Fruit fly (Drosophila melanogaster): ENCODE data around the gene Cpr64Aa.

Cpr64Aa gene

DNA sequence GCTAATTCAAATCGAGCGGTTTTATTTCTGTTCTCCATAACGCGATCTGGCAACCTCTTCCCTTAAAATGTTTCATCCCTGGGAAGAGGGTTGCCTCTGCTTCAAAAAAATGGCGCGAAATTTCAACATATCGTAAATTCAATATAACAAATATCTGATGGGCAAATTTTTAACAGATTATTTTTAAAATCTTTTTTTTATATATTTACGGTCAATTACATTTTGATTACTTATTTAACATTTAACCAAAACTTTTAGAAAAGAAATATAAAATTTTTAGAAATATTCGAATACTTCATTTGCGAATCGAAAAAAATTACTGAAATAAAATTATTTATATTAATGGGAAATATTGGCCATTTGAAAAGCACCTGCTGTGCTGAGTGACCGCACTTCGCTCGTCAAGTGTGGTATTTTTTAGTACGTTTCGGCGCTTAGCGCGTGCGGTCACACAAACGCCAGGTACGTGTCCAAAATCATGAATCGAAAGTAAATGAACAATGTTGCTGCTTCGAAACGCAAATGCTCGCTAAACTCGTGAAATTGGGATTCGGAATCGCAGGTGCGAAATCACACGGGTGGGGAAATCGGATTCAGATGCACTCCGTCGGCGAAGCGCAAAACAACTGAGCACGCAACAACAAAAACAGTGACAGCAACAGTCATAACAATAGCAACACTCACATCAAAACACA lies 38.9 kb downstream of the Cpr64Aa start, which contains the start of gene Ero1L (continued):
- TF ChIP-seq CG12769 (tag; optimal IDR thresholded peaks at IDR 0.05) (no peak), Camta (GFP tag; optimal IDR thresholded peaks at IDR 0.05) (no peak), h (optimal IDR thresholded peaks at IDR 0.05) (no peak), CG4730 (GFP tag; IDR thresholded peaks at IDR 0.05) (no peak), CG34224 (GFP tag; IDR thresholded peaks at IDR 0.05; ENCODE audit: partially characterized antibody) (no peak), D19A (tag; optimal IDR thresholded peaks at IDR 0.05) (peak; percentile 42), NK7.1 (GFP tag; optimal IDR thresholded peaks at IDR 0.05) (no peak), CG12071 (GFP tag; optimal IDR thresholded peaks at IDR 0.05) (peak; percentile 2), CG2889 (GFP tag; IDR thresholded peaks at IDR 0.05) (no peak), CG17829 (tag; optimal IDR thresholded peaks at IDR 0.05) (peak; percentile 52), cad (GFP tag; optimal IDR thresholded peaks at IDR 0.05) (no peak), CG3407 (GFP tag; optimal IDR thresholded peaks at IDR 0.05) (no peak), CG8944 (GFP tag; optimal IDR thresholded peaks at IDR 0.05) (peak; percentile 12), Jarid2 (GFP tag; optimal IDR thresholded peaks at IDR 0.05) (no peak), CG17385 (GFP tag; optimal IDR thresholded peaks at IDR 0.05) (no peak), peb (GFP tag; IDR thresholded peaks at IDR 0.05) (no peak), CG16815 (GFP tag; optimal IDR thresholded peaks at IDR 0.05) (no peak), CG8924 (tag; optimal IDR thresholded peaks at IDR 0.05) (no peak), CG11456 (GFP tag; IDR thresholded peaks at IDR 0.05) (0 out of 3 replicates have a peak, but pooled peaks have one; percentile 59), knrl (GFP tag; IDR thresholded peaks at IDR 0.05; ENCODE audit: partially characterized antibody) (0 out of 3 replicates have a peak, but pooled peaks have one; percentile 47)

DNA sequence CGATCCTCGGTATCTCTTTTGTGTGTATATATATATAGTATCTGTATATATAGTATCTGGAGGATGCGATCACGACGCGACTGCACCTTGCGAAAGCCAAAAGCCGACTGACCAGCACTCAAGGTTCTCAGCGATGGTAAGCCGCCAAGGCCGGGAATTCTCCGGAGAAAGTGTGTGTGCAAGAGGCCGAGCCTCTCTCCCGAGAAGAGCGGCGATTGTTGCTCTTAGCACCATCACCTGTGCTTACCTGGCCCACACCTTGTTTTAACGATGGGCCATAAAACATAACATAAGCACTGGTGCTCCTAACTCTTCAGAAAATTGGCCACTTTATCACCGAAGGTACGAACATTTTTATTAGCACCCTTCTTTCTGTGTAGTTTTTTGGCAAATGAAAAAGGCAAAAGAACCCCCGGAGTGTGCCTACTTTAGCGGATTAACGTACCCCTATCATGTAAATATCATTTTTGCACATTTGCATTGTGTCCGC lies 41.6 kb downstream of the Cpr64Aa start, which contains the start of gene mas:
Gene mas (minus strand): TSS at position 112 of the 490 bp plus-strand sequence.
- no peak for TF ChIP-seq nmo (GFP tag; optimal IDR thresholded peaks at IDR 0.05)
- TF ChIP-seq cad (GFP tag; optimal IDR thresholded peaks at IDR 0.05), result peak; percentile 93
- 0 out of 3 replicates have a peak, but pooled peaks have one; percentile 35 for TF ChIP-seq ken (GFP tag; IDR thresholded peaks at IDR 0.05)
- peak; percentile 57 for TF ChIP-seq CG15479 (GFP tag; optimal IDR thresholded peaks at IDR 0.05)
- TF ChIP-seq ci (GFP tag; IDR thresholded peaks at IDR 0.05), result 0 out of 3 replicates have a peak, but pooled peaks have one; percentile 16
- TF ChIP-seq ab (GFP tag; optimal IDR thresholded peaks at IDR 0.05), result no peak
- TF ChIP-seq Med (GFP tag), result peak; percentile 43
- peak; percentile 32 for TF ChIP-seq Blimp-1 (GFP tag; optimal IDR thresholded peaks at IDR 0.05)
- TF ChIP-seq tll (GFP tag; optimal IDR thresholded peaks at IDR 0.05), result peak in 1 of 2 experiments; percentile 40
- TF ChIP-seq Trl (optimal IDR thresholded peaks at IDR 0.05), result peak in 1 of 2 experiments; percentile 41
- TF ChIP-seq Trl (GFP tag; optimal IDR thresholded peaks at IDR 0.05), result no peak

DNA sequence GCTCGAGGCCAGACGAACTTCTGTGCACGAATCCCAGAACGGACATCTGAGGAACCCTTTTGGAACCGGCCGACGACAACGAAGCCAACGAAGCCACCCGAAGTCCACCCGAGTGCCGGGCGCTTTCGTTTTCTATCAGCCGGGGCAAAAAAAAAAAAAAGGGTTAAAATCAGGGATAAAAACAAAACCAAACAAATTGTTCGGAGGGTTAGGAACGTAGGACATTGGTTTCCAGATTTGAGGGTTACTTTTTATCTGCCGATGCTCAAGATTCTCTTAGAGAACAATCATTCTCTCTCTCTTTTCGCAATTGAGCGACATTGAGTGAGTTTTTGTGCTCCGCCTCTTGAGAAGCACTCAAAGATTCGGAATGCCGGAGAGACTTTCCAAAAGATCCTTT lies 48.1 kb downstream of the Cpr64Aa start, which contains the start of gene nab:
Gene nab (minus strand): TSS at position 7 of the 400 bp plus-strand sequence.
- TF ChIP-seq CkIIα-i1 (GFP tag; IDR thresholded peaks at IDR 0.05), result no peak
- no peak for TF ChIP-seq CG3995 (GFP tag; optimal IDR thresholded peaks at IDR 0.05)
- TF ChIP-seq zen (tag; optimal IDR thresholded peaks at IDR 0.05), result no peak
- TF ChIP-seq Poxn (GFP tag; IDR thresholded peaks at IDR 0.05), result no peak
- no peak for TF ChIP-seq Bteb2 (GFP tag; optimal IDR thresholded peaks at IDR 0.05)
- TF ChIP-seq CG8281 (tag; optimal IDR thresholded peaks at IDR 0.05), result no peak
- TF ChIP-seq Kr (GFP tag; optimal IDR thresholded peaks at IDR 0.05), result peak; percentile 56
- no peak for TF ChIP-seq CG9932 (GFP tag; IDR thresholded peaks at IDR 0.05)
- no peak for TF ChIP-seq Bdp1 (GFP tag; optimal IDR thresholded peaks at IDR 0.05)
- TF ChIP-seq ems (GFP tag; optimal IDR thresholded peaks at IDR 0.05), result no peak
- no peak for TF ChIP-seq Optix (GFP tag; IDR thresholded peaks at IDR 0.05)
- TF ChIP-seq CG3163 (GFP tag; optimal IDR thresholded peaks at IDR 0.05), result no peak
- TF ChIP-seq z (GFP tag; IDR thresholded peaks at IDR 0.05), result peak; percentile 95
- peak; percentile 7 to 66 for TF ChIP-seq Trl (optimal IDR thresholded peaks at IDR 0.05)
- TF ChIP-seq Trl (GFP tag; optimal IDR thresholded peaks at IDR 0.05), result no peak
- TF ChIP-seq CG9876 (GFP tag; optimal IDR thresholded peaks at IDR 0.05), result no peak
- no peak for TF ChIP-seq ssp (GFP tag; IDR thresholded peaks at IDR 0.05)
- peak; percentile 0 for TF ChIP-seq Jarid2 (GFP tag; optimal IDR thresholded peaks at IDR 0.05)
- no peak for TF ChIP-seq Awh (GFP tag; IDR thresholded peaks at IDR 0.05)
- TF ChIP-seq Oaz (GFP tag; IDR thresholded peaks at IDR 0.05), result no peak
- peak; percentile 25 for TF ChIP-seq sqz (GFP tag; optimal IDR thresholded peaks at IDR 0.05)
- peak; percentile 92 for TF ChIP-seq Deaf1 (tag; optimal IDR thresholded peaks at IDR 0.05)

All from whole organism, embryonic.